Fruit fly (Drosophila melanogaster): ENCODE data around the gene Cox10.

The Cox10 gene

dm6 chr2L:10331066-10331847 lies at the start of gene Cox10, which contains the start of gene Schip1:
Gene Cox10, plus strand, starts transcription at chr2L:10331471.
Gene Schip1, minus strand, starts transcription at chr2L:10331116.
- no peak for TF ChIP-seq Rel (GFP tag; optimal IDR thresholded peaks at IDR 0.05)
- TF ChIP-seq Rel (tag; optimal IDR thresholded peaks at IDR 0.05), result no peak
- TF ChIP-seq woc (GFP tag; optimal IDR thresholded peaks at IDR 0.05), result no peak
- TF ChIP-seq CG32264 (GFP tag; optimal IDR thresholded peaks at IDR 0.05), result no peak
- TF ChIP-seq Myc (optimal IDR thresholded peaks at IDR 0.05), result no peak
- no peak for TF ChIP-seq Abd-B (GFP tag; optimal IDR thresholded peaks at IDR 0.05)

- TF ChIP-seq Abd-B (GFP tag; optimal IDR thresholded peaks at IDR 0.05) (no peak), fru (GFP tag; optimal IDR thresholded peaks at IDR 0.05) (no peak), jim (GFP tag; optimal IDR thresholded peaks at IDR 0.05) (no peak), ey (GFP tag; optimal IDR thresholded peaks at IDR 0.05) (no peak), Hnf4 (GFP tag; optimal IDR thresholded peaks at IDR 0.05) (no peak), N (GFP tag; optimal IDR thresholded peaks at IDR 0.05) (no peak), Myc (optimal IDR thresholded peaks at IDR 0.05) (no peak), dsf (GFP tag; optimal IDR thresholded peaks at IDR 0.05; ENCODE audit: borderline replicate concordance) (no peak), lola (GFP tag; optimal IDR thresholded peaks at IDR 0.05) (no peak), HLH106 (tag; optimal IDR thresholded peaks at IDR 0.05) (no peak), brk (GFP tag; optimal IDR thresholded peaks at IDR 0.05) (no peak)
Observed at dm6 chr2L:10291276-10291675, 40.0 kb upstream of the Cox10 start.

- TF ChIP-seq OdsH (GFP tag; optimal IDR thresholded peaks at IDR 0.05), result peak; percentile 37
- TF ChIP-seq CG32264 (GFP tag; optimal IDR thresholded peaks at IDR 0.05), result peak; percentile 36
- peak; percentile 70 for TF ChIP-seq Hr83 (GFP tag; optimal IDR thresholded peaks at IDR 0.05; ENCODE audit: poor library complexity, severe bottlenecking)
- TF ChIP-seq jim (GFP tag; optimal IDR thresholded peaks at IDR 0.05), result no peak
- TF ChIP-seq rgr (GFP tag; optimal IDR thresholded peaks at IDR 0.05), result no peak
- TF ChIP-seq Mio (GFP tag; optimal IDR thresholded peaks at IDR 0.05), result no peak
- TF ChIP-seq Hnf4 (GFP tag; optimal IDR thresholded peaks at IDR 0.05), result no peak
- TF ChIP-seq Abd-B (GFP tag; optimal IDR thresholded peaks at IDR 0.05), result no peak
- TF ChIP-seq sage (GFP tag; optimal IDR thresholded peaks at IDR 0.05), result no peak
- TF ChIP-seq fru (GFP tag; optimal IDR thresholded peaks at IDR 0.05), result no peak
- peak; percentile 32 for TF ChIP-seq CG9705 (GFP tag; optimal IDR thresholded peaks at IDR 0.05)
- TF ChIP-seq h (GFP tag; optimal IDR thresholded peaks at IDR 0.05), result no peak
- no peak for TF ChIP-seq Rel (GFP tag; optimal IDR thresholded peaks at IDR 0.05)
- TF ChIP-seq Rel (tag; optimal IDR thresholded peaks at IDR 0.05), result no peak
- no peak for TF ChIP-seq dmrt93B (GFP tag; optimal IDR thresholded peaks at IDR 0.05)
- TF ChIP-seq ey (GFP tag; optimal IDR thresholded peaks at IDR 0.05), result no peak
- peak; percentile 44 for TF ChIP-seq sv (GFP tag; optimal IDR thresholded peaks at IDR 0.05)
Observed at dm6 chr2L:10292066-10292560, 39.2 kb upstream of the Cox10 start, which contains the start of gene Ufd4. Gene Ufd4, minus strand, starts transcription at chr2L:10292365.

dm6 chr2L:10294798-10295669 lies 36.2 kb upstream of the Cox10 start, which contains the start of gene Hand:
Gene Hand, minus strand, starts transcription at chr2L:10295385.
- TF ChIP-seq N (GFP tag; optimal IDR thresholded peaks at IDR 0.05) (no peak), brk (GFP tag; optimal IDR thresholded peaks at IDR 0.05) (no peak), Myc (optimal IDR thresholded peaks at IDR 0.05) (no peak), ey (GFP tag; optimal IDR thresholded peaks at IDR 0.05) (no peak), Jra (GFP tag; optimal IDR thresholded peaks at IDR 0.05) (no peak), foxo (GFP tag; optimal IDR thresholded peaks at IDR 0.05) (no peak), OdsH (GFP tag; optimal IDR thresholded peaks at IDR 0.05) (no peak), HLH106 (tag; optimal IDR thresholded peaks at IDR 0.05) (no peak), CrebA (GFP tag; optimal IDR thresholded peaks at IDR 0.05; ENCODE audit: borderline replicate concordance) (no peak), Hr83 (GFP tag; optimal IDR thresholded peaks at IDR 0.05; ENCODE audit: poor library complexity, severe bottlenecking) (no peak), pan (optimal IDR thresholded peaks at IDR 0.05) (no peak), Mio (GFP tag; optimal IDR thresholded peaks at IDR 0.05) (no peak), Abd-B (GFP tag; optimal IDR thresholded peaks at IDR 0.05) (no peak), br (GFP tag; optimal IDR thresholded peaks at IDR 0.05) (no peak)
